Worm (Caenorhabditis elegans): Measurements from ENCODE around the gene eif-3.B.

- no peak for TF ChIP-seq snpc-3.4 (tag; optimal IDR thresholded peaks at IDR 0.05)
- no peak for TF ChIP-seq ceh-91 (GFP tag; IDR thresholded peaks at IDR 0.05)
- no peak for TF ChIP-seq pha-4 (tag; optimal IDR thresholded peaks at IDR 0.05)
- no peak for TF ChIP-seq nhr-27 (tag; optimal IDR thresholded peaks at IDR 0.05)
- TF ChIP-seq unc-62 (GFP tag; optimal IDR thresholded peaks at IDR 0.05) = no peak
These were observed 10.5 kb downstream of the eif-3.B start, which contains the start of gene srt-11 for ce11 chrII:14805686-14806085.

Data from whole organism, young adult.